Fruit fly (Drosophila melanogaster) whole organism, wandering third instar larva: Measurements from ENCODE around the gene CG15255.

Experiments
- CG32264 ChIP-seq: fragments of 200-800 bp; sonication (Bioruptor generic); optimal IDR thresholded peaks from 2 replicates; lab custom pipeline; 2016; ENCODE audit warnings: missing biosample characterization, missing genetic modification characterization
- fru ChIP-seq: fragments of 200-800 bp; sonication (Bioruptor generic); optimal IDR thresholded peaks from 3 replicates; lab custom pipeline; 2016; ENCODE audit warnings: missing biosample characterization, mild to moderate bottlenecking, missing genetic modification characterization
- psq ChIP-seq: fragments of 200-800 bp; sonication (Bioruptor generic); optimal IDR thresholded peaks from 3 replicates; lab custom pipeline; 2017; ENCODE audit warnings: missing biosample characterization, mild to moderate bottlenecking, missing genetic modification characterization, moderate library complexity

dm6 chr2L:15628378-15628777, 16.9 kb upstream of the CG15255 start, which contains the start of gene CG7631:
- TF ChIP-seq psq (no peak), CG32264 (no peak), fru (GFP tag; lab: Kevin White, UChicago) (no peak)
